Fruit fly (Drosophila melanogaster) whole organism, embryonic: ENCODE data around the gene CG42674.

Source experiments
- ATbp ChIP-seq: fragments of 200-800 bp; sonication (Bioruptor generic); optimal IDR thresholded peaks from 2 replicates; lab custom pipeline; 2017; ENCODE audit warnings: missing biosample characterization, mild to moderate bottlenecking, missing genetic modification characterization, missing genetic modification reagents
- Blimp-1 ChIP-seq: fragments of 200-800 bp; sonication (Bioruptor generic); optimal IDR thresholded peaks from 3 replicates; lab custom pipeline; 2018; ENCODE audit warnings: missing biosample characterization, missing genetic modification characterization, mild to moderate bottlenecking, moderate library complexity, missing genetic modification reagents
- BtbVII ChIP-seq: fragments of 200-800 bp; sonication (Bioruptor generic); optimal IDR thresholded peaks from 3 replicates; lab custom pipeline; 2017; ENCODE audit warnings: missing biosample characterization, mild to moderate bottlenecking, missing genetic modification characterization
- CG11695 ChIP-seq: fragments of 200-800 bp; sonication (Bioruptor generic); IDR thresholded peaks from 3 replicates; pipeline ENCODE4 v1.3.6; 2022; ENCODE audit warnings: missing biosample characterization, missing genetic modification characterization
- CG12942 ChIP-seq: fragments of 200-800 bp; sonication (Bioruptor generic); optimal IDR thresholded peaks from 3 replicates; lab custom pipeline; 2016; ENCODE audit warnings: missing biosample characterization, missing genetic modification characterization
- CG13424 ChIP-seq: fragments of 200-800 bp; sonication (Bioruptor generic); optimal IDR thresholded peaks from 2 replicates; lab custom pipeline; 2019; ENCODE audit warnings: missing biosample characterization, mild to moderate bottlenecking, missing genetic modification characterization, moderate library complexity
- CG14050 ChIP-seq: fragments of 200-800 bp; sonication (Bioruptor generic); IDR thresholded peaks from 3 replicates; pipeline ENCODE4 v1.3.6; 2022; ENCODE audit warnings: missing biosample characterization, missing genetic modification characterization
- CG16779 ChIP-seq: fragments of 200-800 bp; sonication (Bioruptor generic); IDR thresholded peaks from 2 replicates; pipeline ENCODE4 v1.3.6; 2022; ENCODE audit warnings: missing biosample characterization, missing genetic modification characterization
- CG1792 ChIP-seq: fragments of 200-800 bp; sonication (Bioruptor generic); optimal IDR thresholded peaks from 2 replicates; lab custom pipeline; 2016; ENCODE audit warnings: missing biosample characterization, missing genetic modification characterization
- CG2875 ChIP-seq: fragments of 200-800 bp; sonication (Bioruptor generic); optimal IDR thresholded peaks from 2 replicates; lab custom pipeline; 2017; ENCODE audit warnings: missing biosample characterization, mild to moderate bottlenecking, missing genetic modification characterization, missing genetic modification reagents
- CG33557 ChIP-seq: fragments of 200-800 bp; sonication (Bioruptor generic); optimal IDR thresholded peaks from 2 replicates; lab custom pipeline; 2019; ENCODE audit warnings: missing biosample characterization, mild to moderate bottlenecking, missing genetic modification characterization, moderate library complexity
- CG43689 ChIP-seq: fragments of 200-800 bp; sonication (Bioruptor generic); IDR thresholded peaks from 2 replicates; pipeline ENCODE4 v1.3.6; 2022; ENCODE audit warnings: missing biosample characterization, missing genetic modification characterization
- CG7839 ChIP-seq: fragments of 200-800 bp; sonication (Bioruptor generic); optimal IDR thresholded peaks from 3 replicates; lab custom pipeline; 2018; ENCODE audit warnings: missing biosample characterization, mild to moderate bottlenecking, missing genetic modification characterization, moderate library complexity
- CG9215 ChIP-seq: fragments of 200-800 bp; sonication (Bioruptor generic); IDR thresholded peaks from 2 replicates; pipeline ENCODE4 v1.3.6; 2022; ENCODE audit warnings: missing biosample characterization, missing genetic modification characterization
- Camta ChIP-seq: fragments of 200-800 bp; sonication (Bioruptor generic); optimal IDR thresholded peaks from 2 replicates; lab custom pipeline; 2016; ENCODE audit warnings: missing biosample characterization, missing genetic modification characterization
- Dp ChIP-seq: fragments of 200-800 bp; sonication (Bioruptor generic); optimal IDR thresholded peaks from 2 replicates; lab custom pipeline; 2018; ENCODE audit warnings: missing biosample characterization, mild to moderate bottlenecking, missing genetic modification characterization, moderate library complexity
- Eip74EF ChIP-seq, 2 experiments: fragments of 200-800 bp in 1 of 2; fragments of >200 bp in 1 of 2; sonication (Bioruptor generic) in 1 of 2; optimal IDR thresholded peaks; 2 replicates each; lab custom pipeline; 2017 to 2019; ENCODE audit warnings: missing biosample characterization in 2 of 2, missing genetic modification characterization in 2 of 2, mild to moderate bottlenecking in 1 of 2, moderate library complexity in 1 of 2
- Fer3 ChIP-seq: fragments of 200-800 bp; sonication (Bioruptor generic); optimal IDR thresholded peaks from 2 replicates; lab custom pipeline; 2018; ENCODE audit warnings: missing biosample characterization, mild to moderate bottlenecking, missing genetic modification characterization, moderate library complexity
- H15 ChIP-seq: fragments of 200-800 bp; sonication (Bioruptor generic); IDR thresholded peaks from 3 replicates; pipeline ENCODE4 v1.3.6; 2022; ENCODE audit warnings: missing biosample characterization, missing genetic modification characterization
- HmgZ ChIP-seq: fragments of 200-800 bp; sonication (Bioruptor generic); optimal IDR thresholded peaks from 2 replicates; lab custom pipeline; 2018; ENCODE audit warnings: missing biosample characterization, mild to moderate bottlenecking, missing genetic modification characterization
- Med ChIP-seq: fragments of 200-800 bp; sonication (Bioruptor generic); peaks from one replicate; lab custom pipeline; 2016; ENCODE audit warnings: missing biosample characterization, missing genetic modification characterization, mild to moderate bottlenecking, inconsistent platforms, moderate library complexity
- NFAT ChIP-seq: fragments of 200-800 bp; sonication (Bioruptor generic); IDR thresholded peaks from 2 replicates; pipeline ENCODE4 v1.3.6; 2022; ENCODE audit warnings: missing biosample characterization, missing genetic modification characterization
- NfI ChIP-seq: fragments of 200-800 bp; sonication (Bioruptor generic); optimal IDR thresholded peaks from 3 replicates; lab custom pipeline; 2018; ENCODE audit warnings: missing biosample characterization, mild to moderate bottlenecking, missing genetic modification characterization, moderate library complexity
- Scr ChIP-seq: fragments of 200-800 bp; sonication (Bioruptor generic); IDR thresholded peaks from 2 replicates; pipeline ENCODE4 v1.3.6; 2022; ENCODE audit warnings: missing biosample characterization, missing genetic modification characterization; ENCODE audit not compliant: partially characterized antibody
- Trl ChIP-seq, 3 experiments: fragments of >200 bp in 2 of 3; fragments of 200-800 bp in 1 of 3; sonication (Bioruptor generic) in 1 of 3; optimal IDR thresholded peaks; 2 replicates in 1 of 3; 3 replicates in 2 of 3; lab custom pipeline; 2016 to 2017; ENCODE audit warnings: missing biosample characterization in 1 of 3, missing genetic modification characterization in 1 of 3
- Xbp1 ChIP-seq: fragments of 200-800 bp; sonication (Bioruptor generic); optimal IDR thresholded peaks from 3 replicates; lab custom pipeline; 2016; ENCODE audit warnings: missing biosample characterization, mild to moderate bottlenecking, missing genetic modification characterization
- YL-1 ChIP-seq: fragments of 200-800 bp; sonication (Bioruptor generic); optimal IDR thresholded peaks from 3 replicates; lab custom pipeline; 2017; ENCODE audit warnings: missing biosample characterization, mild to moderate bottlenecking, missing genetic modification characterization
- abd-A ChIP-seq: fragments of 200-800 bp; sonication (Bioruptor generic); optimal IDR thresholded peaks from 3 replicates; lab custom pipeline; 2019; ENCODE audit warnings: missing biosample characterization, mild to moderate bottlenecking, missing genetic modification characterization, moderate library complexity
- aop ChIP-seq: fragments of 200-800 bp; sonication (Bioruptor generic); IDR thresholded peaks from 2 replicates; pipeline ENCODE4 v1.3.6; 2022; ENCODE audit warnings: missing biosample characterization, missing genetic modification characterization
- br ChIP-seq: fragments of >200 bp; optimal IDR thresholded peaks from 2 replicates; lab custom pipeline; 2017
- bsh ChIP-seq, 2 experiments: fragments of 200-800 bp; sonication (Bioruptor generic); optimal IDR thresholded peaks; 2 replicates each; lab custom pipeline; 2017 to 2018; ENCODE audit warnings: mild to moderate bottlenecking in 2 of 2, missing biosample characterization in 2 of 2, missing genetic modification characterization in 2 of 2, moderate library complexity in 1 of 2
- chinmo ChIP-seq: fragments of 200-800 bp; sonication (Bioruptor generic); IDR thresholded peaks from 4 replicates; pipeline ENCODE4 v1.3.6; 2022; ENCODE audit warnings: missing biosample characterization, missing genetic modification characterization; ENCODE audit not compliant: partially characterized antibody
- dati ChIP-seq: fragments of 200-800 bp; sonication (Bioruptor generic); IDR thresholded peaks from 2 replicates; pipeline ENCODE4 v1.3.6; 2022; ENCODE audit warnings: missing biosample characterization, missing genetic modification characterization
- eve ChIP-seq, 2 experiments: fragments of >200 bp; optimal IDR thresholded peaks; 2 replicates each; lab custom pipeline; 2017; ENCODE audit warnings: missing biosample characterization in 2 of 2, missing genetic modification characterization in 2 of 2
- eyg ChIP-seq: fragments of 200-800 bp; sonication (Bioruptor generic); optimal IDR thresholded peaks from 3 replicates; lab custom pipeline; 2016; ENCODE audit warnings: missing biosample characterization, missing genetic modification characterization
- grn ChIP-seq: fragments of 200-800 bp; sonication (Bioruptor generic); optimal IDR thresholded peaks from 3 replicates; lab custom pipeline; 2017; ENCODE audit warnings: missing biosample characterization, missing genetic modification characterization
- gsb-n ChIP-seq: fragments of 200-800 bp; sonication (Bioruptor generic); optimal IDR thresholded peaks from 3 replicates; lab custom pipeline; 2018; ENCODE audit warnings: missing biosample characterization, mild to moderate bottlenecking, missing genetic modification characterization
- hkb ChIP-seq, 2 experiments: fragments of 200-800 bp in 1 of 2; fragments of >200 bp in 1 of 2; sonication (Bioruptor generic) in 1 of 2; IDR thresholded peaks in 1 of 2; optimal IDR thresholded peaks in 1 of 2; 2 replicates each; pipeline versions ENCODE4 v1.3.6 to Lab custom; 2017 to 2022; ENCODE audit warnings: missing biosample characterization in 1 of 2, missing genetic modification characterization in 1 of 2
- ken ChIP-seq: fragments of 200-800 bp; sonication (Bioruptor generic); IDR thresholded peaks from 3 replicates; pipeline ENCODE4 v1.3.6; 2022; ENCODE audit warnings: missing biosample characterization, missing genetic modification characterization
- lov ChIP-seq, 2 experiments: fragments of 200-800 bp in 1 of 2; fragments of >200 bp in 1 of 2; sonication (Bioruptor generic) in 1 of 2; IDR thresholded peaks in 1 of 2; optimal IDR thresholded peaks in 1 of 2; 2 replicates in 1 of 2; 3 replicates in 1 of 2; pipeline versions ENCODE4 v1.3.6 to Lab custom; 2017 to 2022; ENCODE audit warnings: missing biosample characterization in 1 of 2, missing genetic modification characterization in 1 of 2
- maf-S ChIP-seq: fragments of 200-800 bp; sonication (Bioruptor generic); optimal IDR thresholded peaks from 2 replicates; lab custom pipeline; 2016; ENCODE audit warnings: missing biosample characterization, missing genetic modification characterization
- nerfin-1 ChIP-seq: fragments of 200-800 bp; sonication (Bioruptor generic); optimal IDR thresholded peaks from 3 replicates; lab custom pipeline; 2019; ENCODE audit warnings: missing biosample characterization, mild to moderate bottlenecking, missing genetic modification characterization, moderate library complexity
- onecut ChIP-seq: fragments of 200-800 bp; sonication (Bioruptor generic); IDR thresholded peaks from 2 replicates; pipeline ENCODE4 v1.3.6; 2022; ENCODE audit warnings: missing biosample characterization, missing genetic modification characterization
- ssp ChIP-seq: fragments of 200-800 bp; sonication (Bioruptor generic); IDR thresholded peaks from 2 replicates; pipeline ENCODE4 v1.3.6; 2022; ENCODE audit warnings: missing biosample characterization, missing genetic modification characterization
- twi ChIP-seq: fragments of 200-800 bp; optimal IDR thresholded peaks from 2 replicates; lab custom pipeline; 2019; ENCODE audit warnings: missing biosample characterization, mild to moderate bottlenecking, missing genetic modification characterization, moderate library complexity
- wdn ChIP-seq: fragments of 200-800 bp; sonication (Bioruptor generic); IDR thresholded peaks from 2 replicates; pipeline ENCODE4 v1.3.6; 2022; ENCODE audit warnings: missing biosample characterization, missing genetic modification characterization

Gene CG42674

dm6 chr3L:20111434-20111833, 86.7 kb downstream of the CG42674 start, which contains the start of gene Ir76b:
Gene Ir76b (minus strand): TSS chr3L:20111534.
- TF ChIP-seq CG14050 (GFP tag; lab: Robert Waterston, UW) (no peak), Med (GFP tag; lab: Kevin White, UChicago) (peak; percentile 32)
- TF ChIP-seq, all 482 proteins: peak for 1

dm6 chr3L:20105794-20106193, 92.3 kb downstream of the CG42674 start, which contains the start of gene CG14185:
Gene CG14185 (plus strand): TSS chr3L:20106094.
- no peak for TF ChIP-seq Trl (optimal IDR thresholded peaks at IDR 0.05; lab: Kevin White, UChicago)
- TF ChIP-seq Trl (GFP tag; optimal IDR thresholded peaks at IDR 0.05; lab: Kevin White, UChicago): no peak
- no peak for TF ChIP-seq eyg (GFP tag; lab: Kevin White, UChicago)
- no peak for TF ChIP-seq Camta (GFP tag; lab: Kevin White, UChicago)
- TF ChIP-seq CG33557 (GFP tag; lab: Kevin White, UChicago): no peak
- TF ChIP-seq CG16779 (GFP tag; lab: Robert Waterston, UW): no peak
- TF ChIP-seq bsh (GFP tag; optimal IDR thresholded peaks at IDR 0.05; lab: Kevin White, UChicago): no peak
- TF ChIP-seq Scr: no peak
- no peak for TF ChIP-seq Xbp1 (GFP tag; lab: Kevin White, UChicago)
- TF ChIP-seq twi (tag; lab: Kevin White, UChicago): no peak
- no peak for TF ChIP-seq CG12942
- TF ChIP-seq CG9215: no peak

- TF ChIP-seq Dp (GFP tag; lab: Kevin White, UChicago) (no peak), CG13424 (tag; lab: Kevin White, UChicago) (no peak), eve (GFP tag; optimal IDR thresholded peaks at IDR 0.05; lab: Kevin White, UChicago) (peak in 1 of 2 experiments; percentile 14), gsb-n (no peak), onecut (GFP tag; lab: Robert Waterston, UW) (peak; percentile 99), ATbp (GFP tag; lab: Kevin White, UChicago) (no peak), wdn (no peak), HmgZ (tag; lab: Kevin White, UChicago) (no peak), eyg (GFP tag; lab: Kevin White, UChicago) (no peak), Blimp-1 (peak; percentile 3), CG43689 (GFP tag; lab: Robert Waterston, UW) (no peak), Fer3 (tag; lab: Kevin White, UChicago) (no peak), br (lab: Kevin White, UChicago) (no peak), hkb (optimal IDR thresholded peaks at IDR 0.05; lab: Kevin White, UChicago) (no peak), hkb (GFP tag; IDR thresholded peaks at IDR 0.05; lab: Robert Waterston, UW) (no peak), BtbVII (peak; percentile 31), Eip74EF (GFP tag; optimal IDR thresholded peaks at IDR 0.05; lab: Kevin White, UChicago) (no peak), H15 (GFP tag; lab: Robert Waterston, UW) (no peak), aop (no peak), ken (GFP tag; lab: Robert Waterston, UW) (no peak), CG2875 (no peak), NFAT (GFP tag; lab: Robert Waterston, UW) (no peak), maf-S (GFP tag; lab: Kevin White, UChicago) (no peak), nerfin-1 (tag; lab: Kevin White, UChicago) (peak; percentile 5), dati (GFP tag; lab: Robert Waterston, UW) (no peak), CG1792 (GFP tag; lab: Kevin White, UChicago) (no peak), CG7839 (no peak), Xbp1 (GFP tag; lab: Kevin White, UChicago) (no peak), NfI (no peak), lov (optimal IDR thresholded peaks at IDR 0.05; lab: Kevin White, UChicago) (no peak), lov (GFP tag; IDR thresholded peaks at IDR 0.05; lab: Robert Waterston, UW) (no peak), ssp (no peak), grn (no peak), YL-1 (GFP tag; lab: Kevin White, UChicago) (peak; percentile 9), chinmo (GFP tag; lab: Robert Waterston, UW) (no peak), abd-A (peak; percentile 90), CG11695 (no peak)
Observed at dm6 chr3L:20104543-20105046, 93.5 kb downstream of the CG42674 start.
